Comparison of ENCODE assay signal across 2 fruit fly cellular contexts in genomic region chr3R:27555853-27556252, dm6.
TF ChIP-seq lines count a peak whose summit lies in the region.

No protein-coding gene starts in this region.

- TF ChIP-seq CTCF in whole organism, embryonic (GFP tag; optimal IDR thresholded peaks at IDR 0.05; lab: Kevin White, UChicago): no peak

TF ChIP-seq in whole organism, adult, 20 proteins besides CTCF, POLR2A, EP300 and RAD21:
- TF ChIP-seq tj (GFP tag; optimal IDR thresholded peaks at IDR 0.05; lab: Kevin White, UChicago): no peak
- TF ChIP-seq CG5204 (GFP tag; optimal IDR thresholded peaks at IDR 0.05; lab: Kevin White, UChicago): no peak
- peak; percentile 52 for TF ChIP-seq kay (GFP tag; lab: Kevin White, UChicago; ENCODE audit: borderline replicate concordance)
TF ChIP-seq in whole organism, adult: peak in this region for 1.

TF ChIP-seq in whole organism, embryonic, 481 proteins besides CTCF, POLR2A, EP300 and RAD21:
- TF ChIP-seq CG12659 (GFP tag; optimal IDR thresholded peaks at IDR 0.05; lab: Kevin White, UChicago) (no peak), CG17385 (GFP tag; optimal IDR thresholded peaks at IDR 0.05; lab: Kevin White, UChicago) (peak; percentile 30), Hr78 (GFP tag; optimal IDR thresholded peaks at IDR 0.05; lab: Kevin White, UChicago) (peak in 1 of 2 experiments; percentile 66), CG10366 (GFP tag; IDR thresholded peaks at IDR 0.05; lab: Robert Waterston, UW) (no peak), abd-A (tag; optimal IDR thresholded peaks at IDR 0.05; lab: Kevin White, UChicago) (peak; percentile 18), cg (GFP tag; optimal IDR thresholded peaks at IDR 0.05; lab: Kevin White, UChicago) (peak; percentile 21), sens (GFP tag; lab: Kevin White, UChicago) (peak; percentile 23), Awh (GFP tag; IDR thresholded peaks at IDR 0.05; lab: Robert Waterston, UW) (peak; percentile 52; the same call in 1 of the 2 replicates), sqz (GFP tag; optimal IDR thresholded peaks at IDR 0.05; lab: Kevin White, UChicago) (peak; percentile 6), kni (GFP tag; optimal IDR thresholded peaks at IDR 0.05; lab: Kevin White, UChicago) (peak; percentile 37)

Comparison
In these comparisons a context has a peak if more than half of its experiments do, and no peak if none do; other contexts are left out.
1. Of the 1 proteins assayed by ChIP-seq in both whole organism, embryonic and whole organism, adult: peak only in whole organism, embryonic: none; only in whole organism, adult: kay; in both: none; in neither: 0.